Worm (Caenorhabditis elegans): ENCODE measurements around the gene klp-6.

DNA sequence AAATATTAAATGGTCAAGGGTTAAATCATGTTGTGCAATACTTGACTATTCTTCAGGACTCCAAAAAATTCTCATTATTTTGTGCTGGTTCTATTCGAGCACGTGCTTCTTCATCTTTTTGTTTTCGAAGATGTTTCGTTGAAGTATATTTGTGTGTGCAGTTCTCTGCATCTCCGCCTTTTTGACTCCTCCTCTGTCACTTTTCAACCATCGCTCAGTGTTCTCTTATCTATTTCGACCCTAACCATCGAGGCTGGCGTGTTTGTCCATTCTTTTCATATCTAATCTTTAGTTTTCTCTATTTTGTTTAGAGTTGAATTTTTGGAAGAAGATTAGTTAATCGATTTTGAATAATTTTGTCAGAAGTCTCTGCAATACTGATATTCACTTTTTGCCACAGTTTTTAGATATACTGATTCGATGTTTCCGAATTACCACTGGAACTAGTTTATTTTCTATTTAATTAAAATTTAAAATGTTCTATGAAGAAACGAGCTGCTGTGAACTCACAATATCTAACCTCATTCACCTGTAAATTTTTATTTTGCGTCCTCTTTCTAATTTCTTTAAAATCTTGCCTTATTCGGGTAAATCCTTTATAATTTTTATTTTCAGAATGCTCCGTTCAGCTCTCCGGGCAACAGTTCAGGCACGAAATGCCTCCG lies 46.6 kb downstream of the klp-6 start, which contains the start of gene alh-1:
- TF ChIP-seq nhr-237 (tag; optimal IDR thresholded peaks at IDR 0.05), result no peak
- no peak for TF ChIP-seq sem-2 (GFP tag; optimal IDR thresholded peaks at IDR 0.05)
- TF ChIP-seq unc-120 (tag; optimal IDR thresholded peaks at IDR 0.05; ENCODE audit: poor library complexity, severe bottlenecking), result no peak
- no peak for TF ChIP-seq nhr-28 (tag; optimal IDR thresholded peaks at IDR 0.05)
- no peak for TF ChIP-seq ham-2 (GFP tag; optimal IDR thresholded peaks at IDR 0.05)
- TF ChIP-seq elt-3 (tag; optimal IDR thresholded peaks at IDR 0.05), result no peak
- no peak for TF ChIP-seq cnd-1 (tag; optimal IDR thresholded peaks at IDR 0.05)
- no peak for TF ChIP-seq lsy-2 (tag; optimal IDR thresholded peaks at IDR 0.05)
